Worm (Caenorhabditis elegans) whole organism, early embryonic: ENCODE results near the gene twk-6.
"Not testable (repeated sequence)": the region's sequence is repeated elsewhere in the genome, so short reads cannot be mapped to it uniquely, and the experiment has no call there.

ENCODE experiments used
- B0310.2 ChIP-seq: sonication (generic microtip); optimal IDR thresholded peaks from 2 replicates; lab custom pipeline; 2016; ENCODE audit warnings: mild to moderate bottlenecking, missing genetic modification characterization, missing compliant biosample characterization
- F13C5.2 ChIP-seq: sonication (generic microtip); optimal IDR thresholded peaks from 2 replicates; lab custom pipeline; 2017; ENCODE audit warnings: mild to moderate bottlenecking, missing genetic modification characterization, inconsistent platforms, missing compliant biosample characterization
- aly-1 ChIP-seq: sonication (generic microtip); optimal IDR thresholded peaks from 2 replicates; lab custom pipeline; 2016; ENCODE audit warnings: missing genetic modification characterization, missing compliant biosample characterization
- ama-1 ChIP-seq: fragments of 150-350 bp; optimal IDR thresholded peaks from 2 replicates; lab custom pipeline; 2014
- ceh-13 ChIP-seq: fragments of 200-800 bp; sonication (Bioruptor generic); optimal IDR thresholded peaks from 2 replicates; lab custom pipeline; 2018; ENCODE audit warnings: mild to moderate bottlenecking, missing genetic modification characterization, missing compliant biosample characterization
- ceh-36 ChIP-seq: sonication (generic microtip); optimal IDR thresholded peaks from 2 replicates; lab custom pipeline; 2016; ENCODE audit warnings: missing genetic modification characterization, inconsistent platforms, missing compliant biosample characterization
- ets-7 ChIP-seq: sonication (generic microtip); optimal IDR thresholded peaks from 2 replicates; lab custom pipeline; 2016; ENCODE audit warnings: missing genotype, missing genetic modification characterization, missing compliant biosample characterization
- flt-1 ChIP-seq: fragments of 200-800 bp; sonication (Bioruptor generic); IDR thresholded peaks from 2 replicates; pipeline ENCODE4 v1.3.6; 2022; ENCODE audit warnings: missing genetic modification characterization, missing compliant biosample characterization
- hmbx-1 ChIP-seq: sonication (generic microtip); optimal IDR thresholded peaks from 2 replicates; lab custom pipeline; 2016; ENCODE audit warnings: mild to moderate bottlenecking, missing genetic modification characterization, missing compliant biosample characterization
- hmg-4 ChIP-seq: fragments of 200-800 bp; sonication (Bioruptor generic); optimal IDR thresholded peaks from 2 replicates; lab custom pipeline; 2018; ENCODE audit warnings: mild to moderate bottlenecking, missing genetic modification characterization, missing compliant biosample characterization
- hnd-1 ChIP-seq: sonication (generic microtip); optimal IDR thresholded peaks from 2 replicates; lab custom pipeline; 2016; ENCODE audit warnings: missing genetic modification characterization, missing compliant biosample characterization
- pes-1 ChIP-seq: fragments of 200-800 bp; sonication (Bioruptor generic); IDR thresholded peaks from 2 replicates; pipeline ENCODE4 v1.3.6; 2022; ENCODE audit warnings: missing genetic modification reagents, missing genetic modification characterization, missing compliant biosample characterization
- scrt-1 ChIP-seq: fragments of 200-800 bp; sonication (Bioruptor generic); IDR thresholded peaks from 2 replicates; pipeline ENCODE4 v1.3.6; 2022; ENCODE audit warnings: missing genetic modification characterization, missing compliant biosample characterization
- sea-1 ChIP-seq: fragments of 200-800 bp; sonication (Bioruptor generic); conservative IDR thresholded peaks from 2 replicates; pipeline ENCODE4 v1.3.6; 2022; ENCODE audit warnings: missing genetic modification characterization, missing compliant biosample characterization
- tbx-11 ChIP-seq: fragments of 200-800 bp; sonication (Bioruptor generic); IDR thresholded peaks from 2 replicates; pipeline ENCODE4 v1.3.6; 2022; ENCODE audit warnings: missing genetic modification characterization, missing compliant biosample characterization
- tbx-37 ChIP-seq: fragments of 200-800 bp; sonication (Bioruptor generic); conservative IDR thresholded peaks from 2 replicates; pipeline ENCODE4 v1.3.6; 2022; ENCODE audit warnings: missing genetic modification reagents, missing genetic modification characterization, missing compliant biosample characterization
- tra-4 ChIP-seq: sonication (generic microtip); optimal IDR thresholded peaks from 2 replicates; lab custom pipeline; 2017; ENCODE audit warnings: missing genetic modification characterization, missing compliant biosample characterization

twk-6 gene

ce11 chrIII:4742620-4743019 lies at the start of gene twk-6:
twk-6 (plus strand) TSS chrIII:4742920.
- TF ChIP-seq tbx-37 (GFP tag; lab: Robert Waterston, UW); ceh-36 (tag; lab: Kevin White, UChicago); aly-1 (tag; lab: Kevin White, UChicago): not testable (repeated sequence)

DNA sequence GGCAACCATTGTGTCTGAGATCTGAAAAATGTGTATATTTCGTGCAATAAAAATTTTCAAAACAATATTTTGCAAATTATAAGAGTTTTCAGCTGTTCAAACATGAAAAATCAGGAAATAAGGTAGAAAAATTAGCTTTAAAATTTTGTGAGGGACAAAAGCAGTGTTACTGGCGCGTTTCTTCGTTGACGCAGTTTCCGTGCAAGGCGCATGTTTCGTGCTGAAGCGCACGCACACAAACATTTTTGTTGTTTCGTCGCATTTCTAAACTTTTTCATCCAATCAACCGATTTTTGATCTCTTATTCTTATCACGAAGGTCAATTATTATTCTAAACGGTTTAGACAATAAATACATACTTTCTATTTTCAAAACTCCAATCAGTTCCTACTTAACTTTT lies 49.4 kb upstream of the twk-6 start, which contains the start of gene nifk-1:
nifk-1 (minus strand) TSS at position 27 of the 400 bp plus-strand sequence.
- TF ChIP-seq ets-7 (no peak), ceh-36 (tag; lab: Kevin White, UChicago) (no peak), scrt-1 (peak; percentile 34; the same call in 1 of the 2 replicates), F13C5.2 (peak; percentile 60), sea-1 (GFP tag; lab: Robert Waterston, UW) (0 out of 2 replicates have a peak, but pooled peaks have one; percentile 5), hnd-1 (tag; lab: Kevin White, UChicago) (no peak), tbx-11 (GFP tag; lab: Robert Waterston, UW) (no peak), flt-1 (GFP tag; lab: Robert Waterston, UW) (no peak), tbx-37 (GFP tag; lab: Robert Waterston, UW) (peak; percentile 38; the same call in 1 of the 2 replicates)

DNA sequence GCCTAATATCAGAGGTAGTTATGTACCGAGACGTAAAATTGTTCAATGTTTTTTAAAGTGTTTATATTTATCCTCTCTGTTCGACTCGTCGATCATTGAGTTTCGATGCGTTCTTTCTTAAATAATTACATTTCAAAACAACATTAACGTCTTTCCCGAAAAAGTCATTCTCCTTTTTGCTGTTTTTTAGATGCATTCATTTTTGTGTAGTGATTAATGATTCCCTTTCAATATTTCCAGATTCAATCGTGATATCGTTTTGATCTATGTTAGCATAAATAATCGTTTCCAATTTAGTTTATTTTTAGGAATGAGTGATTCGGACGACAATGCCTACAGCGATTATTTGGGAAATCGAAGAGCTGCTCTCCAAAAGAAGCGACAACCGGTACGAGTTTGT lies 49.0 kb upstream of the twk-6 start, which contains the start of gene T04A8.8:
T04A8.8 (plus strand) TSS at position 301 of the 400 bp plus-strand sequence.
- no peak for TF ChIP-seq scrt-1
- no peak for TF ChIP-seq hmbx-1 (tag; lab: Kevin White, UChicago)
- TF ChIP-seq ama-1 (lab: Kevin White, UChicago), result no peak
- TF ChIP-seq ceh-13 (GFP tag; lab: Kevin White, UChicago), result no peak
- TF ChIP-seq ets-7, result no peak
- TF ChIP-seq hmg-4 (GFP tag; lab: Kevin White, UChicago), result no peak
- TF ChIP-seq F13C5.2, result no peak
- no peak for TF ChIP-seq sea-1 (GFP tag; lab: Robert Waterston, UW)
- TF ChIP-seq tbx-11 (GFP tag; lab: Robert Waterston, UW), result no peak
- no peak for TF ChIP-seq tbx-37 (GFP tag; lab: Robert Waterston, UW)
- TF ChIP-seq B0310.2, result no peak
- no peak for TF ChIP-seq pes-1 (GFP tag; lab: Robert Waterston, UW)
- no peak for TF ChIP-seq aly-1 (tag; lab: Kevin White, UChicago)
- no peak for TF ChIP-seq tra-4 (tag; lab: Kevin White, UChicago)
- TF ChIP-seq ceh-36 (tag; lab: Kevin White, UChicago), result no peak
- no peak for TF ChIP-seq flt-1 (GFP tag; lab: Robert Waterston, UW)
- TF ChIP-seq hnd-1 (tag; lab: Kevin White, UChicago), result no peak

- TF ChIP-seq tbx-37 (GFP tag; lab: Robert Waterston, UW), result no peak
- no peak for TF ChIP-seq hnd-1 (tag; lab: Kevin White, UChicago)
- TF ChIP-seq ceh-13 (GFP tag; lab: Kevin White, UChicago), result no peak
- no peak for TF ChIP-seq hmg-4 (GFP tag; lab: Kevin White, UChicago)
Measured at ce11 chrIII:4695057-4695456, 47.7 kb upstream of the twk-6 start, which contains the start of gene T04A8.7. T04A8.7 (plus strand) TSS chrIII:4695357.

DNA sequence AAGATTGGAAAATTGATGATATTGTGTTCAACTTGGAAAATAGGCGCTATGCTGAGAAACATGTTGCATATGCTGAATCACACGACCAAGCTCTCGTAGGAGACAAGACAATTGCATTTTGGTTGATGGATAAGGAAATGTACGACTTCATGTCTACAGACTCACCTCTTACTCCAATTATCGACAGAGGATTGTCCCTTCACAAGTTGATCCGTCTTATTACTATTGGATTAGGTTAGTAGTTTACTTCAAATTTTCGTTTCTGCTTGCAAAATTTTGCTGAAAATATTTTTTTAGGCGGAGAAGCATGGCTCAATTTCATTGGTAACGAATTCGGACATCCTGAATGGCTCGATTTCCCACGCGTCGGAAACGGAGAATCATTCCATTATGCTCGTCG lies 45.8 kb upstream of the twk-6 start:
- TF ChIP-seq tra-4 (tag; lab: Kevin White, UChicago) (no peak), B0310.2 (no peak), F13C5.2 (no peak), ceh-36 (tag; lab: Kevin White, UChicago) (no peak), ets-7 (no peak), aly-1 (tag; lab: Kevin White, UChicago) (no peak), scrt-1 (no peak), flt-1 (GFP tag; lab: Robert Waterston, UW) (no peak), hnd-1 (tag; lab: Kevin White, UChicago) (no peak), sea-1 (GFP tag; lab: Robert Waterston, UW) (no peak), pes-1 (GFP tag; lab: Robert Waterston, UW) (no peak), hmg-4 (GFP tag; lab: Kevin White, UChicago) (no peak), ceh-13 (GFP tag; lab: Kevin White, UChicago) (no peak), ama-1 (lab: Kevin White, UChicago) (no peak), hmbx-1 (tag; lab: Kevin White, UChicago) (no peak), tbx-11 (GFP tag; lab: Robert Waterston, UW) (no peak), tbx-37 (GFP tag; lab: Robert Waterston, UW) (no peak)

DNA sequence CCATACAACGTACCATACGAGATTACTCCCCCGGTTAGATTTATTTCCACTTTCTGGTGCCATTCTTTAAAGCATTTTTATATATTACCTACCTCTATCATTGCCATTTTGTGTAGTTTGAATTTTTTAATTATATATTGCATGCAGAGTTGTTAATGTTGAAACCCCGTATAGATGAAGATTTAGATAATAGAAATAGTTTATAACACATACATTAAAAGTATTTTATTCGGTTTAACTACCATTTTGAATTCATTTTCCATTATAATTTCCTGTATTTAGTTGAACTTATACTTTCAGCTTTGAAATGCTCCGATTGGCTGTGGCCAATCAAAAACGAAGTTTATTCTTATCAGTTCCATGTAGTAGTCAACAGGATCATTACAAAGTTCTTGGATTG lies 44.9 kb upstream of the twk-6 start, which contains the start of gene dnj-18:
dnj-18 (plus strand) TSS at position 301 of the 400 bp plus-strand sequence.
- TF ChIP-seq flt-1 (GFP tag; lab: Robert Waterston, UW), result no peak
- no peak for TF ChIP-seq F13C5.2
- no peak for TF ChIP-seq ets-7
- no peak for TF ChIP-seq ceh-13 (GFP tag; lab: Kevin White, UChicago)
- no peak for TF ChIP-seq ceh-36 (tag; lab: Kevin White, UChicago)
- no peak for TF ChIP-seq sea-1 (GFP tag; lab: Robert Waterston, UW)
- TF ChIP-seq B0310.2, result no peak
- no peak for TF ChIP-seq ama-1 (lab: Kevin White, UChicago)
- no peak for TF ChIP-seq scrt-1
- no peak for TF ChIP-seq tra-4 (tag; lab: Kevin White, UChicago)
- no peak for TF ChIP-seq tbx-11 (GFP tag; lab: Robert Waterston, UW)
- no peak for TF ChIP-seq aly-1 (tag; lab: Kevin White, UChicago)
- TF ChIP-seq tbx-37 (GFP tag; lab: Robert Waterston, UW), result no peak
- no peak for TF ChIP-seq hnd-1 (tag; lab: Kevin White, UChicago)
- no peak for TF ChIP-seq hmbx-1 (tag; lab: Kevin White, UChicago)
- no peak for TF ChIP-seq hmg-4 (GFP tag; lab: Kevin White, UChicago)

DNA sequence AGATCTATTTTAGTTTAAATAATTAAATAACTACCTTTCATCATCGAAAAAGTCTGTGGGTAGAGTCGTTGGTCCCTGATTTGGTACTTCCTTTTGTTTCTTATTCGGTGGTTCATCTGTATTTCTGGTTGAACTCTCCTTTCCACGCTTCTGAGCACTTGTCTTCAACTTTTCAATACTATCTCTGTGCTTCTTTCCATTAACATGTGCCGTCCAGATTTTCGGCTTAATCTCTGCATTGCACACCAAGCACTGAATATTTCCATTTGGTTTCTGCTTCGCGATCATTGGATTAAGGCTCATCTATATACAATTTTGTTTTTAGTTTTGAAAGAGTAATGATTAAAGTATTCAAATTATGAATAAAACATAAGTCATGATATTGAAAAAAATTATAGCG lies 42.8 kb upstream of the twk-6 start, which contains the start of gene sel-13:
sel-13 (minus strand) TSS at position 303 of the 400 bp plus-strand sequence.
- TF ChIP-seq ceh-36 (tag; lab: Kevin White, UChicago) (no peak), hmbx-1 (tag; lab: Kevin White, UChicago) (no peak), F13C5.2 (no peak)
